Worm (Caenorhabditis elegans): ENCODE results near the gene ugt-1.

Gene ugt-1

DNA sequence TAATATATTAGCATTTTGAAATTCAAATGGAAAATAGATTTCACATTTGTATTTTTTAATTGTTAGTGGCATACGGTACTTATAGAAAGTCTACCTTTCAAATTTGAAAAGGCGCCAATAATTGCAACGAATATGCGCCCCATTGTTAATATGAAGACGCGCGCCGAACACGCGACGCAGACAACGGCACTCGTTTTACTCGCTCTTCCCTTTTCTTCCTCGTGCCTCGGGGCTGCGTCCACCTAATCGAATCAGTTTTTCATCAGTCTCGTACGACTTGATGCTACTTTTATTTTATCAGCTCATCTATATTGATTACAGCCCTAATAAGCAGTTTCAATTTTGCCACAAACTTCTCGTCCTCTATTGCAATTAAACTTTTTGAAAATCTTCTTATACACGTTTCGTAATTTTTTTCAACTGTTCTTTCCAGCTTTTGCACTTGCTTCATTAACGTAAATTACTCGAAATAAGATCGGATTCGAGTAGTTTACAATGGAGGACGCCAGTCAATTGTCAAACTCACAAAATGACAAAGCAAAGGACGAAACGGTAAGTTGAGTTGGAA is 33.5 kb upstream of the ugt-1 start, which contains the start of gene cash-1:
TSS of gene cash-1 (plus strand) at position 432 of the 568 bp plus-strand sequence.
- TF ChIP-seq sea-1 (GFP tag; conservative IDR thresholded peaks at IDR 0.05), result no peak

DNA sequence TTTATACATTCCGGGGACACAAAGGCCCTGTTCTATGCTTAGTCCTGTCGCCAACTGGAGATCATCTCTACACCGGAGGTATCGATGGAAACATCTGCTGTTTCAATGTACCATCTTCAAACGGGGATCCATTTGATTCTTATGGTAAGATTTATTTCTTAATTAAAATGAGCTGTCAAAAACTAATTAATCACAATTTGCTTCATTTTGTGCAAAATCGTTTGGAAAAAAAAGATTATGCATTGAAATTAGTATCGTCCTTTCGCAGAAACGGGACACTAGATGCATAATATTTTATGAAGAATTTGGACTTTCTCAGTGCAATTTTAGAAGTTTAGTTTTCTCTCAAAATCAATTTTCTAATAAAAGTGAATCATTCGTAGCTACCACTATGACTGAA is 31.6 kb upstream of the ugt-1 start:
- no peak for TF ChIP-seq ama-1 (optimal IDR thresholded peaks at IDR 0.05)
- no peak for TF ChIP-seq scrt-1 (GFP tag; IDR thresholded peaks at IDR 0.05)
- TF ChIP-seq aly-1 (tag; optimal IDR thresholded peaks at IDR 0.05), result no peak
- TF ChIP-seq ceh-36 (tag; optimal IDR thresholded peaks at IDR 0.05), result no peak

DNA sequence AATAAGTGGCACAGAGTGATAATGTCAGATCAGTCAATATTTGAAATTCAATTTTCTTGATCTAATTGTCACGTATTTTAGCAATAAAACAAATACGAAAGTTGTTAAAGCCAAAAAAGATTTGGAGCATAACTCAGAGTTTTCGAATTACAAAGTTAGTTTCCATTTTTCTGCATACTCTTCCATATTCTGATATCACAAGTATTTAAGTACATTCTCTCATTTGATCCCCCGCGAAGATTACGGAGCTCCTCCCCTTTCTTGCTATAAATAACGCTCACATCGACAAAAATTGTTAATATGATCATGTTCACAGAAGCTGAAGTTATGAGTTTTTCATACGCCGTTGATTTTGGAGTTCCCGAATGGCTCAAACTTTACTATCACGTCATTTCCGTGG is 27.2 kb upstream of the ugt-1 start, which contains the start of gene sri-20:
TSS of gene sri-20 (plus strand) at position 301 of the 400 bp plus-strand sequence.
- TF ChIP-seq tbx-37 (GFP tag; conservative IDR thresholded peaks at IDR 0.05), result no peak
- TF ChIP-seq hmbx-1 (tag; optimal IDR thresholded peaks at IDR 0.05), result no peak
- TF ChIP-seq ceh-13 (GFP tag; optimal IDR thresholded peaks at IDR 0.05), result no peak
- no peak for TF ChIP-seq pes-1 (GFP tag; IDR thresholded peaks at IDR 0.05)
- TF ChIP-seq tbx-11 (GFP tag; IDR thresholded peaks at IDR 0.05), result no peak
- TF ChIP-seq F13C5.2 (tag; optimal IDR thresholded peaks at IDR 0.05), result no peak
- no peak for TF ChIP-seq hnd-1 (tag; optimal IDR thresholded peaks at IDR 0.05)
- TF ChIP-seq scrt-1 (GFP tag; IDR thresholded peaks at IDR 0.05), result no peak
- no peak for TF ChIP-seq aly-1 (tag; optimal IDR thresholded peaks at IDR 0.05)
- TF ChIP-seq sea-1 (GFP tag; conservative IDR thresholded peaks at IDR 0.05), result no peak
- TF ChIP-seq hmg-4 (GFP tag; optimal IDR thresholded peaks at IDR 0.05), result no peak
- TF ChIP-seq B0310.2 (tag; optimal IDR thresholded peaks at IDR 0.05), result no peak
- TF ChIP-seq flt-1 (GFP tag; IDR thresholded peaks at IDR 0.05), result no peak
- TF ChIP-seq ets-7 (tag; optimal IDR thresholded peaks at IDR 0.05), result no peak
- no peak for TF ChIP-seq tra-4 (tag; optimal IDR thresholded peaks at IDR 0.05)
- TF ChIP-seq ceh-36 (tag; optimal IDR thresholded peaks at IDR 0.05), result no peak

DNA sequence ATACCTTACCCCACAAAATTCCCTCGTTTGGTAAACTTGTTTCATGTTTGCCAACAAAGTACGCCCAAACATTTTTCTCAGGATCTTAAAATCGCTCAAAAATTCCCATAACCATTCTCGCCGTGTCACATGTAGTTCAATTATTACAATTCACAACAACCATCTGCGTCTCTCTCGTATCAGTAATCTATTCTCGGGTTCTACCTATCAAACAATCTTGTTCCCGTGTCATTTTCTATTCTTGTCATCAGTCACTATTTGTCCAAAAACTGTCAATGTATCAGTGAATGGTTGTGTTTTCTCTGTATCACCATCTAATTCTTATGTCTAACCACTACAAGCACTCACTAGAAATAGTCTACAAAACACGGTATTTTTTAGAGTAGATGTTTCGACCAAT is 24.3 kb upstream of the ugt-1 start:
- no peak for TF ChIP-seq hmg-4 (GFP tag; optimal IDR thresholded peaks at IDR 0.05)
- no peak for TF ChIP-seq hnd-1 (tag; optimal IDR thresholded peaks at IDR 0.05)
- no peak for TF ChIP-seq F13C5.2 (tag; optimal IDR thresholded peaks at IDR 0.05)
- TF ChIP-seq aly-1 (tag; optimal IDR thresholded peaks at IDR 0.05), result no peak
- TF ChIP-seq scrt-1 (GFP tag; IDR thresholded peaks at IDR 0.05), result no peak
- no peak for TF ChIP-seq ama-1 (optimal IDR thresholded peaks at IDR 0.05)
- no peak for TF ChIP-seq hmbx-1 (tag; optimal IDR thresholded peaks at IDR 0.05)
- TF ChIP-seq tbx-11 (GFP tag; IDR thresholded peaks at IDR 0.05), result no peak
- no peak for TF ChIP-seq flt-1 (GFP tag; IDR thresholded peaks at IDR 0.05)
- no peak for TF ChIP-seq pes-1 (GFP tag; IDR thresholded peaks at IDR 0.05)
- no peak for TF ChIP-seq tbx-37 (GFP tag; conservative IDR thresholded peaks at IDR 0.05)
- no peak for TF ChIP-seq B0310.2 (tag; optimal IDR thresholded peaks at IDR 0.05)
- TF ChIP-seq ets-7 (tag; optimal IDR thresholded peaks at IDR 0.05), result no peak
- no peak for TF ChIP-seq ceh-36 (tag; optimal IDR thresholded peaks at IDR 0.05)
- TF ChIP-seq sea-1 (GFP tag; conservative IDR thresholded peaks at IDR 0.05), result no peak
- no peak for TF ChIP-seq tra-4 (tag; optimal IDR thresholded peaks at IDR 0.05)

DNA sequence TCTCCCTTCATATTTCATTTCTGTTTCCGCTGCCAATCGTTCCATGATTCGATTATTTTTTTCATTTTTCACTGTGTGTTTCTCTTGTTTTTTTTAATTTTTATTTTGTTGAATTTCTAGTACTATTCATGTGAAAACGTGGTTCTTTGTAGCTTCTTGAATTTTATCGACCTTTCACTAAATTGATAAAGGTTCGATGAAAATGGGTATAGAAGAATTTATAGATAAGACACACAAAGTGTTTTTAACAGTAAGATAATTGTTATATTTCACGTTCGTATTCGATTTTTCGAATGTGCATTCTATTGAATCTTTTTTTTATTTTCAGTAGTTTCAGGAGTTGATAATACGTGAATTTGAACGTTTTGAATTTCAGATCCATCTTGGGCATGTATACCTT is 23.5 kb upstream of the ugt-1 start, which contains the start of gene ugt-49:
TSS of gene ugt-49 (plus strand) at position 371 of the 400 bp plus-strand sequence.
- no peak for TF ChIP-seq ceh-36 (tag; optimal IDR thresholded peaks at IDR 0.05)
- TF ChIP-seq ceh-13 (GFP tag; optimal IDR thresholded peaks at IDR 0.05), result no peak
- no peak for TF ChIP-seq F13C5.2 (tag; optimal IDR thresholded peaks at IDR 0.05)

DNA sequence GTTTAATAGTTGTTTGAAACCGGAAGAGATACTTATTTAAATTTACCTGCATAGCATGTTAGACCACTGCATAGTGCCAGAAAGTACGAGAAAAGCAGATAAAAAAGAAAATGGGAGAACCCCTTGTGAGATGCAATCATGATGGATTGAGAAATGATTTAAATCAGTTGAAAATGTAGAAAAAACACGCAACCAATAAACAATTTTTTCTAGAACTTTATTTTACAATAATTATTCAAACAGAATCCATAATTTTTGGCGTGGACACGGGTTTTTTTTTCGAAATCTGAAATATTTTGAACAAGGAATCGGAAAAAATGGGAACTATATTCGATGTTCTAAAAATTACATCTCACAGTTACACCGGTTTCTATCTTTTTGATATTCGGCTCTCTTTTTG is 16.2 kb upstream of the ugt-1 start, which contains the start of gene AC3.12:
TSS of gene AC3.12 (minus strand) at position 101 of the 400 bp plus-strand sequence.
- no peak for TF ChIP-seq hnd-1 (tag; optimal IDR thresholded peaks at IDR 0.05)
- TF ChIP-seq tbx-11 (GFP tag; IDR thresholded peaks at IDR 0.05), result no peak
- TF ChIP-seq tbx-37 (GFP tag; conservative IDR thresholded peaks at IDR 0.05), result no peak
- TF ChIP-seq tra-4 (tag; optimal IDR thresholded peaks at IDR 0.05), result no peak
- no peak for TF ChIP-seq flt-1 (GFP tag; IDR thresholded peaks at IDR 0.05)
- TF ChIP-seq B0310.2 (tag; optimal IDR thresholded peaks at IDR 0.05), result no peak
- no peak for TF ChIP-seq hmg-4 (GFP tag; optimal IDR thresholded peaks at IDR 0.05)
- no peak for TF ChIP-seq ceh-36 (tag; optimal IDR thresholded peaks at IDR 0.05)
- no peak for TF ChIP-seq ceh-13 (GFP tag; optimal IDR thresholded peaks at IDR 0.05)
- TF ChIP-seq sea-1 (GFP tag; conservative IDR thresholded peaks at IDR 0.05), result no peak
- TF ChIP-seq ets-7 (tag; optimal IDR thresholded peaks at IDR 0.05), result no peak
- TF ChIP-seq scrt-1 (GFP tag; IDR thresholded peaks at IDR 0.05), result no peak

DNA sequence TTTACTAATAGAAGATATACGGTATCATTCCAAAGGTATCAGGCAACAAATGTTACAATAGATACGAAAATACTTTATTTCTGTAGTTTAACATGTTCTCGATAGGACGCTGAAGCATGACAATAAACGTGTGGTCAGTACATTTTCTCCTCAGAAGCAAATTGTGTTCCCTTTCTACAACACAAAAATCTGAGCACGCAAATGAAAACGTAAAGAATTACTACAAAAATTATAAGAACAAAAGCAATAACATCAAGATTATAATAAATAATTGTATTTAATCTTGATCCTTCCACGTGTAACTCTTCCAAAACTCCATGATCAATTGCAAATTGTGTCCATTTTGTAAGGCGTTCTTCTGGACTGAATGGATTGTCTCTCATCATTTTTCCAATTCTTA is 15.7 kb upstream of the ugt-1 start:
- TF ChIP-seq scrt-1 (GFP tag; IDR thresholded peaks at IDR 0.05) (no peak), ets-7 (tag; optimal IDR thresholded peaks at IDR 0.05) (no peak), B0310.2 (tag; optimal IDR thresholded peaks at IDR 0.05) (no peak), flt-1 (GFP tag; IDR thresholded peaks at IDR 0.05) (no peak), ama-1 (optimal IDR thresholded peaks at IDR 0.05) (no peak), hmg-4 (GFP tag; optimal IDR thresholded peaks at IDR 0.05) (no peak)

DNA sequence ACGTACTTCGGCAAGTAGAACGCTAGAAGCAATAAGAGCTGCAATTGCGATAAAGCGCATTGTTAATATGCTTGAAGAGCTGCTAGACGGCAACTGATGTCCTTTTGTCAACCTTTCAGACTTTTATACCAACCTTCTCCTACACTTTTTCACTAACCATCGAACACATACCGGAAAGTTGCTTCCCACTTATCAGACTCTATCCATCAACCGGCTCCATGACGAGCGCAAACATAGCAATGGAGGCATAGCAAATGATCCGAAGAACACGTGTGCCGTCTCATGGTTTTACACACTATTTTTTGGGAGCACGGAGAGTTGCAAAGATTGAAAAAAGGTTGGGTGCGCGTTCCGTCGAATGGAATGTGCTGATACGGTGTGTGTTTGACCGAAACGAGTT is 13.7 kb upstream of the ugt-1 start, which contains the start of gene abu-1:
TSS of gene abu-1 (minus strand) at position 101 of the 400 bp plus-strand sequence.
- TF ChIP-seq flt-1 (GFP tag; IDR thresholded peaks at IDR 0.05) (no peak), tra-4 (tag; optimal IDR thresholded peaks at IDR 0.05) (no peak), ceh-36 (tag; optimal IDR thresholded peaks at IDR 0.05) (no peak), F13C5.2 (tag; optimal IDR thresholded peaks at IDR 0.05) (no peak)

DNA sequence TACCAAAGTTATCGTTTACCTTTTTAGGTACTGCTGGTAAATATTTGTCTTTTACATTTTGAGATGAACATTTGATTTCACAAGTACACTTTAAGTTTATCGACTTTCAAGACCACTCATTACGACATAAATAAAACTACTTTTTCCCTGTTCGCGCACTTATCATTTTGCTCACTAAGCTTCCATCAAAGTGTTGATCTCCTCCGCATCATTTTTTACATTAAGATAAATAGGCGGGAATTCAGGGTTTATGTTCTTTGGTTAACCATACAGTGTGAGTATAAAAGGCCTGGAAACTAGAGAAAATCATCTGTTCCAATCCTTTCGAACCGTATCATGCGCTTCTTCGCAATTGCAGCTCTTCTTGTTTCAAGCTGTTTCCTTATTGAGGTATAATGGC is 13.3 kb upstream of the ugt-1 start, which contains the start of gene pqn-2:
TSS of gene pqn-2 (plus strand) at position 301 of the 400 bp plus-strand sequence.
- TF ChIP-seq pes-1 (GFP tag; IDR thresholded peaks at IDR 0.05), result no peak
- no peak for TF ChIP-seq hmbx-1 (tag; optimal IDR thresholded peaks at IDR 0.05)
- no peak for TF ChIP-seq hmg-4 (GFP tag; optimal IDR thresholded peaks at IDR 0.05)
- TF ChIP-seq scrt-1 (GFP tag; IDR thresholded peaks at IDR 0.05), result no peak
- TF ChIP-seq B0310.2 (tag; optimal IDR thresholded peaks at IDR 0.05), result no peak
- no peak for TF ChIP-seq ceh-13 (GFP tag; optimal IDR thresholded peaks at IDR 0.05)
- no peak for TF ChIP-seq flt-1 (GFP tag; IDR thresholded peaks at IDR 0.05)
- no peak for TF ChIP-seq hnd-1 (tag; optimal IDR thresholded peaks at IDR 0.05)
- TF ChIP-seq F13C5.2 (tag; optimal IDR thresholded peaks at IDR 0.05), result no peak
- TF ChIP-seq aly-1 (tag; optimal IDR thresholded peaks at IDR 0.05), result no peak
- no peak for TF ChIP-seq ets-7 (tag; optimal IDR thresholded peaks at IDR 0.05)
